Worm (Caenorhabditis elegans) whole organism, late embryonic: ENCODE measurements around the gene B0334.13.

Source experiments
- ama-1 ChIP-seq: fragments of 150-350 bp; optimal IDR thresholded peaks from 2 replicates; lab custom pipeline; 2014
- hlh-6 ChIP-seq: sonication (generic microtip); optimal IDR thresholded peaks from 2 replicates; lab custom pipeline; 2016; ENCODE audit warnings: missing genotype, missing genetic modification characterization, missing compliant biosample characterization
- hlh-8 ChIP-seq: sonication (generic microtip); optimal IDR thresholded peaks from 2 replicates; lab custom pipeline; 2016; ENCODE audit warnings: missing genotype, missing genetic modification characterization, missing compliant biosample characterization
- nhr-11 ChIP-seq: fragments of 150-350 bp; optimal IDR thresholded peaks from 2 replicates; lab custom pipeline; 2014; ENCODE audit warnings: missing biosample characterization, missing genetic modification characterization
- pax-1 ChIP-seq: fragments of 150-350 bp; optimal IDR thresholded peaks from 2 replicates; lab custom pipeline; 2014; ENCODE audit warnings: missing biosample characterization, missing genetic modification characterization

- no peak for TF ChIP-seq nhr-11 (tag; lab: Kevin White, UChicago)
- TF ChIP-seq ama-1 (lab: Kevin White, UChicago), result no peak
- no peak for TF ChIP-seq hlh-8
- TF ChIP-seq hlh-6 (tag; lab: Kevin White, UChicago), result no peak
- TF ChIP-seq pax-1 (tag; lab: Kevin White, UChicago), result no peak
These were observed 47.8 kb downstream of the B0334.13 start for ce11 chrII:11535924-11536323.
